Worm (Caenorhabditis elegans): ENCODE results near the gene lpr-2.

Gene lpr-2

DNA sequence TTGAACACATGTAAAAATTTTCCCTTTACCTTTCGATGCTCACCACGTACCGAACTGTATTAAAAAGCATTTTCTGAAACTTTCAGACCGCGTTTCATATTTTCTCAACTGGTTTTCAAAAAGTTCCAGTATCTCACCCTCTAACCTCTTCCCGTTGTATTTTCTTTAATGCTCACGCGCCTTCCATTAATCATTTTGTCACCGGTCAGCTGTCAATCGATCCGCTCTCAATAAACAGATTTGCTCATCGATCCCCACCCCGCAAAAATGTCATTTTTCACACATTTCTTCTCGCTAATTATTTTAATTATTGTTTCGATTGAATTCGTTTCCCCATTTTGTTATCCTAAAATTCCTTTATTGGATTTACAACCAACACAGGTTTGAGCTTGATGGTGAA lies at the start of gene lpr-2:
lpr-2 (plus strand) TSS at position 189 of the 400 bp plus-strand sequence.
- TF ChIP-seq ceh-100 (GFP tag; IDR thresholded peaks at IDR 0.05) = no peak
- no peak for TF ChIP-seq ceh-40 (GFP tag; IDR thresholded peaks at IDR 0.05)
- no peak for TF ChIP-seq dpff-1 (tag; optimal IDR thresholded peaks at IDR 0.05)
- TF ChIP-seq somi-1 (GFP tag; optimal IDR thresholded peaks at IDR 0.05) = no peak

DNA sequence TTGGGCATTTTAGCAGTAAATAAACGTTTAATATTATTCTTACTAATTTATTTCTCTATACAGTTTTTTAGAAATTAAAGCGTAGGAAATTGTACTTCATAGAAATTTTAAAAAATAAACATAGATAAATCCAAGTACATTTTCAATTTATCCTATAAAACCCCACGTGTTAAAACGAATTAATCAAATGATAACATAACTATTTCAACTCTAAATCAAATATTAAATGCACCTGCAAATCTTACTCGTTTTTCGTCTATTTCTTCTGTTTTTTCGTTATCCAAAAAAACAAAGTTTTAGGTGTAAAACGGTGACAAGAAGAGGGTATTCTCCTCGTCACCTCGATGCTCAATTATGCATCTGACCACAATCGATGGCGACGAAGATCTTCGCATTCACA lies 44.0 kb upstream of the lpr-2 start, which contains the start of gene K01A6.6:
K01A6.6 (plus strand) TSS at position 301 of the 400 bp plus-strand sequence.
- no peak for TF ChIP-seq F57C9.4 (tag; optimal IDR thresholded peaks at IDR 0.05)
- no peak for TF ChIP-seq hmg-20 (GFP tag; IDR thresholded peaks at IDR 0.05)
- TF ChIP-seq sptf-2 (GFP tag; optimal IDR thresholded peaks at IDR 0.05) = no peak
- no peak for TF ChIP-seq lag-1 (GFP tag; IDR thresholded peaks at IDR 0.05)
- TF ChIP-seq cebp-1 (GFP tag; IDR thresholded peaks at IDR 0.05) = no peak
- no peak for TF ChIP-seq cebp-1 (tag; optimal IDR thresholded peaks at IDR 0.05)
- no peak for TF ChIP-seq ama-1 (optimal IDR thresholded peaks at IDR 0.05)
- TF ChIP-seq ama-1 (GFP tag; optimal IDR thresholded peaks at IDR 0.05) = no peak
- TF ChIP-seq rpc-1 (optimal IDR thresholded peaks at IDR 0.05) = no peak
- TF ChIP-seq rpc-1 (tag; optimal IDR thresholded peaks at IDR 0.05) = no peak
- TF ChIP-seq nfyb-1 (GFP tag; IDR thresholded peaks at IDR 0.05) = no peak
- TF ChIP-seq D2030.7 (GFP tag; IDR thresholded peaks at IDR 0.05) = no peak
- no peak for TF ChIP-seq nhr-80 (tag; optimal IDR thresholded peaks at IDR 0.05)

DNA sequence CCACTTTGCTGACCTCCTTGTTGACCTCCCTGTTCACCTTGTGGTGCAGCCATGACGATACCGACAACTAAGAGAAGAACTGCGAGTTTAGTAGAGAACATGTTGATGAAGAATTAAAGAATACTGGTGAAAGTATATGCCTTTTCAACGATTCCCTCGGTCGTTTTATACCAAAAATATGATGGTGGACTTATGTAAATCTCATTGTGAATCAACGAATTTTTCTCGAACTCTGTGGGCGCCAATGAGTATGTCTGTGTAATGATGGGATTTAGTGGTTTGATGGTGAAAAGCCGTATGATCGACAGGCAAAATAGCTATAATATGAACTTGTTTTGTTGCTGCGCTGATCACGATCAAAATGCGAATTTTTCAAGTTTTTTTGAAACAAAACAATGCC lies 41.7 kb upstream of the lpr-2 start, which contains the start of gene K01A6.8:
K01A6.8 (minus strand) TSS at position 101 of the 400 bp plus-strand sequence.
- no peak for TF ChIP-seq nhr-120 (GFP tag; IDR thresholded peaks at IDR 0.05)
- no peak for TF ChIP-seq madf-10 (tag; optimal IDR thresholded peaks at IDR 0.05)
- no peak for TF ChIP-seq attf-6 (GFP tag; IDR thresholded peaks at IDR 0.05)
- TF ChIP-seq attf-3 (GFP tag; conservative IDR thresholded peaks at IDR 0.05) = no peak
- TF ChIP-seq mes-4 (tag; optimal IDR thresholded peaks at IDR 0.05) = no peak
- no peak for TF ChIP-seq C17E4.6 (GFP tag; IDR thresholded peaks at IDR 0.05)
- TF ChIP-seq akir-1 (GFP tag; optimal IDR thresholded peaks at IDR 0.05) = no peak
- TF ChIP-seq T07F8.4 (tag; optimal IDR thresholded peaks at IDR 0.05) = no peak
- no peak for TF ChIP-seq F57C9.4 (tag; optimal IDR thresholded peaks at IDR 0.05)
- no peak for TF ChIP-seq K12H6.12 (tag; optimal IDR thresholded peaks at IDR 0.05)

ce11 chrIV:11738092-11738617 lies 40.9 kb upstream of the lpr-2 start, which contains the start of gene K01A6.7:
Gene K01A6.7, minus strand, starts transcription at chrIV:11738567.
- no peak for TF ChIP-seq nhr-90 (tag; optimal IDR thresholded peaks at IDR 0.05)
- no peak for TF ChIP-seq mes-4 (tag; optimal IDR thresholded peaks at IDR 0.05)
- TF ChIP-seq mcd-1 (GFP tag; IDR thresholded peaks at IDR 0.05) = no peak
- TF ChIP-seq nhr-179 (tag; optimal IDR thresholded peaks at IDR 0.05) = no peak
- TF ChIP-seq F49E8.2 (tag; optimal IDR thresholded peaks at IDR 0.05; ENCODE audit: insufficient read depth) = no peak
- no peak for TF ChIP-seq him-1 (tag; optimal IDR thresholded peaks at IDR 0.05)

DNA sequence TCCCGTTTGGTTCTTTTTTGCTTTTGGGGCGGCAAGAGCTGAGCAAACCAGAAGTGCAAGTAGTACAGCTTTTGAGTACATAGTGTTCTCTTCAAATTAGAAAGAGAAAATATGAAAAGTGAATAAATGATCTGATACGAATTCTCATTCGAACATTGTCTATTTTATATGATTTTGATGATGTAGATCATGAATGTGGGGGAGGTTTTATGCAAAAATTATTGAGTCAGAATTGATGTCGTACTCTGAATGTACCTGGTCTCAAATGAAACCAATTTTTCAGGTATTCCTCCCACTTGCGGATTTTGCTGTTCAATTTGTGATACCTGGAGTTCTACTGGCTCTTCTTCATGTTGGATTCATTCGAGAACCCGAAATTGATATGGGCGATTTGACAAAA lies 38.8 kb upstream of the lpr-2 start, which contains the start of gene K01A6.4:
K01A6.4 (minus strand) TSS at position 101 of the 400 bp plus-strand sequence.
- no peak for TF ChIP-seq xnd-1 (tag; optimal IDR thresholded peaks at IDR 0.05)

DNA sequence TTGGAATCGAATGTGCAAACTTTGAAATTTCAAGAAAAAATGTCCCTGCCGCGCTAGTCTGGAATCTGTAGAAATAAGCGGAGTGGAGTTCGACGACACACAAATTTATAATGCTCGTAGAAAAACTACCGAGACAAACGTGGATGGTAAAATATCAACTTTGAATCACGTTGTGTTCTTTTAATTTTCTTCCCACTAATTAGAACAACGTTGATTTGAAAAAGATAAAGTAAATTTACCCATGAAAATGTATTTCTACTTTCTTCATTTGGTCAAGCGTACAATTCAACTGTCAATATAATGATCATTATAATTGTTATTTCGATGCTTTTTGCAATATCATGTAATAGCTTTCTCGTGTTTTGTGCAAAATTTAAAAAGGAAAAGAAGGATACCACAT lies 36.6 kb upstream of the lpr-2 start, which contains the start of gene K01A6.5:
K01A6.5 (plus strand) TSS at position 301 of the 400 bp plus-strand sequence.
- TF ChIP-seq tbx-9 (tag; optimal IDR thresholded peaks at IDR 0.05; ENCODE audit: borderline replicate concordance) (no peak), lin-54 (GFP tag; optimal IDR thresholded peaks at IDR 0.05) (no peak), nfya-1 (tag; optimal IDR thresholded peaks at IDR 0.05; ENCODE audit: borderline replicate concordance, insufficient read depth) (no peak), C06A6.2 (GFP tag; conservative IDR thresholded peaks at IDR 0.05) (no peak), Y95B8A.8 (GFP tag; IDR thresholded peaks at IDR 0.05) (no peak), F33H1.4 (GFP tag; IDR thresholded peaks at IDR 0.05) (no peak), cebp-2 (GFP tag; IDR thresholded peaks at IDR 0.05) (no peak), F22D6.2 (tag; optimal IDR thresholded peaks at IDR 0.05) (no peak), snpc-3.4 (tag; optimal IDR thresholded peaks at IDR 0.05) (no peak)
